Worm (Caenorhabditis elegans): Measurements from ENCODE around the gene Y38H6C.13.

- TF ChIP-seq let-526 (GFP tag; IDR thresholded peaks at IDR 0.05): no peak
- no peak for TF ChIP-seq ztf-6 (GFP tag; IDR thresholded peaks at IDR 0.05)
- TF ChIP-seq dox-1 (GFP tag; IDR thresholded peaks at IDR 0.05): no peak
- TF ChIP-seq lsl-1 (GFP tag; optimal IDR thresholded peaks at IDR 0.05): no peak
- TF ChIP-seq tlf-1 (GFP tag; optimal IDR thresholded peaks at IDR 0.05): no peak
- TF ChIP-seq ztf-3 (GFP tag; optimal IDR thresholded peaks at IDR 0.05): no peak
- TF ChIP-seq hlh-12 (tag; optimal IDR thresholded peaks at IDR 0.05): no peak
- TF ChIP-seq F57C9.4 (tag; optimal IDR thresholded peaks at IDR 0.05): no peak
- no peak for TF ChIP-seq bed-1 (GFP tag; IDR thresholded peaks at IDR 0.05)
- no peak for TF ChIP-seq K11D2.4 (GFP tag; IDR thresholded peaks at IDR 0.05)
- no peak for TF ChIP-seq F23B12.7 (tag; optimal IDR thresholded peaks at IDR 0.05; ENCODE audit: insufficient read depth)
- TF ChIP-seq snpc-4 (GFP tag; optimal IDR thresholded peaks at IDR 0.05): no peak
- TF ChIP-seq snpc-4 (tag; optimal IDR thresholded peaks at IDR 0.05): no peak
- no peak for TF ChIP-seq F49E8.2 (tag; optimal IDR thresholded peaks at IDR 0.05; ENCODE audit: insufficient read depth)
- TF ChIP-seq ama-1 (optimal IDR thresholded peaks at IDR 0.05): no peak
- TF ChIP-seq ama-1 (GFP tag; optimal IDR thresholded peaks at IDR 0.05): no peak
These were observed 1.7 kb upstream of the Y38H6C.13 start, which contains the start of the genes srh-166 and Y38H6C.24 for ce11 chrV:20525816-20526459.

Data from whole organism, young adult.